Fruit fly (Drosophila melanogaster) whole organism, embryonic: ENCODE measurements around the gene Psn.
A peak's percentile ranks its signal among the peaks of the same experiment; 100 is the strongest.

ENCODE experiments used
- Abd-B ChIP-seq: fragments of 200-800 bp; sonication (Bioruptor generic); optimal IDR thresholded peaks from 2 replicates; lab custom pipeline; 2018; ENCODE audit warnings: missing biosample characterization, mild to moderate bottlenecking, missing genetic modification characterization, moderate library complexity
- Adf1 ChIP-seq: fragments of 200-800 bp; sonication (Bioruptor generic); IDR thresholded peaks from 2 replicates; pipeline ENCODE4 v1.3.6; 2022; ENCODE audit warnings: missing biosample characterization, missing genetic modification characterization
- B-H2 ChIP-seq: fragments of 200-800 bp; sonication (Bioruptor generic); optimal IDR thresholded peaks from 2 replicates; lab custom pipeline; 2018; ENCODE audit warnings: missing biosample characterization, mild to moderate bottlenecking, missing genetic modification characterization
- Bgb ChIP-seq: fragments of 200-800 bp; sonication (Bioruptor generic); IDR thresholded peaks from 2 replicates; pipeline ENCODE4 v1.3.6; 2022; ENCODE audit warnings: missing biosample characterization, missing genetic modification characterization; ENCODE audit not compliant: partially characterized antibody
- CG11247 ChIP-seq: fragments of 200-800 bp; sonication (Bioruptor generic); IDR thresholded peaks from 2 replicates; pipeline ENCODE4 v1.3.6; 2022; ENCODE audit warnings: missing biosample characterization, missing genetic modification characterization
- CG11504 ChIP-seq: fragments of 200-800 bp; sonication (Bioruptor generic); optimal IDR thresholded peaks from 3 replicates; lab custom pipeline; 2019; ENCODE audit warnings: missing biosample characterization, mild to moderate bottlenecking, missing genetic modification characterization, moderate library complexity
- CG12104 ChIP-seq: fragments of 200-800 bp; sonication (Bioruptor generic); optimal IDR thresholded peaks from 3 replicates; lab custom pipeline; 2016; ENCODE audit warnings: missing biosample characterization, missing genetic modification characterization
- CG13287 ChIP-seq: fragments of 200-800 bp; sonication (Bioruptor generic); IDR thresholded peaks from 2 replicates; pipeline ENCODE4 v1.3.6; 2022; ENCODE audit warnings: missing biosample characterization, missing genetic modification characterization; ENCODE audit not compliant: partially characterized antibody
- CG14860 ChIP-seq: fragments of 200-800 bp; sonication (Bioruptor generic); IDR thresholded peaks from 3 replicates; pipeline ENCODE4 v1.3.6; 2022; ENCODE audit warnings: missing biosample characterization, missing genetic modification characterization; ENCODE audit not compliant: partially characterized antibody
- CG32767 ChIP-seq: fragments of 200-800 bp; sonication (Bioruptor generic); IDR thresholded peaks from 2 replicates; pipeline ENCODE4 v1.3.6; 2022; ENCODE audit warnings: missing biosample characterization, missing genetic modification characterization
- CG33213 ChIP-seq: fragments of 200-800 bp; sonication (Bioruptor generic); optimal IDR thresholded peaks from 3 replicates; lab custom pipeline; 2016; ENCODE audit warnings: missing biosample characterization, missing genetic modification characterization
- CG3847 ChIP-seq: fragments of 200-800 bp; sonication (Bioruptor generic); IDR thresholded peaks from 2 replicates; pipeline ENCODE4 v1.3.6; 2022; ENCODE audit warnings: missing biosample characterization, missing genetic modification characterization
- CG4360 ChIP-seq: fragments of 200-800 bp; sonication (Bioruptor generic); IDR thresholded peaks from 2 replicates; pipeline ENCODE4 v1.3.6; 2022; ENCODE audit warnings: missing biosample characterization, missing genetic modification characterization
- CG43689 ChIP-seq: fragments of 200-800 bp; sonication (Bioruptor generic); IDR thresholded peaks from 2 replicates; pipeline ENCODE4 v1.3.6; 2022; ENCODE audit warnings: missing biosample characterization, missing genetic modification characterization
- CG4424 ChIP-seq: fragments of 200-800 bp; sonication (Bioruptor generic); optimal IDR thresholded peaks from 3 replicates; lab custom pipeline; 2016; ENCODE audit warnings: missing biosample characterization, missing genetic modification characterization
- CG6654 ChIP-seq: fragments of 200-800 bp; sonication (Bioruptor generic); optimal IDR thresholded peaks from 2 replicates; lab custom pipeline; 2017; ENCODE audit warnings: missing biosample characterization, mild to moderate bottlenecking, missing genetic modification characterization
- CG6791 ChIP-seq: fragments of 200-800 bp; sonication (Bioruptor generic); IDR thresholded peaks from 3 replicates; pipeline ENCODE4 v1.3.6; 2022; ENCODE audit warnings: missing biosample characterization, missing genetic modification characterization; ENCODE audit not compliant: partially characterized antibody
- Doc2 ChIP-seq: fragments of 200-800 bp; sonication (Bioruptor generic); IDR thresholded peaks from 2 replicates; pipeline ENCODE4 v1.3.6; 2022; ENCODE audit warnings: missing biosample characterization, missing genetic modification characterization
- Fer2 ChIP-seq: fragments of 200-800 bp; sonication (Bioruptor generic); optimal IDR thresholded peaks from 2 replicates; lab custom pipeline; 2018; ENCODE audit warnings: missing biosample characterization, mild to moderate bottlenecking, missing genetic modification characterization, moderate library complexity
- Lim3 ChIP-seq: fragments of 200-800 bp; sonication (Bioruptor generic); IDR thresholded peaks from 2 replicates; pipeline ENCODE4 v1.3.6; 2022; ENCODE audit warnings: missing biosample characterization, missing genetic modification characterization
- Sox100B ChIP-seq: fragments of 200-800 bp; sonication (Bioruptor generic); optimal IDR thresholded peaks from 3 replicates; lab custom pipeline; 2018; ENCODE audit warnings: missing biosample characterization, mild to moderate bottlenecking, missing genetic modification characterization
- Stat92E ChIP-seq, 3 experiments: fragments of >200 bp in 2 of 3; fragments of 200-800 bp in 1 of 3; sonication (Bioruptor generic) in 1 of 3; optimal IDR thresholded peaks; 2 replicates each; lab custom pipeline; 2017 to 2019; ENCODE audit warnings: missing biosample characterization in 3 of 3, missing genetic modification characterization in 3 of 3, mild to moderate bottlenecking in 1 of 3, moderate library complexity in 1 of 3
- Trl ChIP-seq, 3 experiments: fragments of >200 bp in 2 of 3; fragments of 200-800 bp in 1 of 3; sonication (Bioruptor generic) in 1 of 3; optimal IDR thresholded peaks; 2 replicates in 1 of 3; 3 replicates in 2 of 3; lab custom pipeline; 2016 to 2017; ENCODE audit warnings: missing biosample characterization in 1 of 3, missing genetic modification characterization in 1 of 3
- ash1 ChIP-seq: fragments of 200-800 bp; sonication (Bioruptor generic); optimal IDR thresholded peaks from 2 replicates; lab custom pipeline; 2018; ENCODE audit warnings: missing biosample characterization, mild to moderate bottlenecking, missing genetic modification characterization
- cad ChIP-seq: fragments of >200 bp; optimal IDR thresholded peaks from 2 replicates; lab custom pipeline; 2017; ENCODE audit warnings: missing biosample characterization, missing genetic modification characterization
- cas ChIP-seq: fragments of 200-800 bp; sonication (Bioruptor generic); IDR thresholded peaks from 2 replicates; pipeline ENCODE4 v1.3.6; 2022; ENCODE audit warnings: missing biosample characterization, missing genetic modification characterization
- cwo ChIP-seq: fragments of 200-800 bp; sonication (Bioruptor generic); optimal IDR thresholded peaks from 3 replicates; lab custom pipeline; 2017; ENCODE audit warnings: missing biosample characterization, missing genetic modification characterization, mild to moderate bottlenecking, moderate library complexity, missing genetic modification reagents
- ewg ChIP-seq: fragments of 200-800 bp; sonication (Bioruptor generic); optimal IDR thresholded peaks from 3 replicates; lab custom pipeline; 2017; ENCODE audit warnings: mild to moderate bottlenecking, missing biosample characterization, missing genetic modification reagents, missing genetic modification characterization
- grn ChIP-seq: fragments of 200-800 bp; sonication (Bioruptor generic); optimal IDR thresholded peaks from 3 replicates; lab custom pipeline; 2017; ENCODE audit warnings: missing biosample characterization, missing genetic modification characterization
- hb ChIP-seq: fragments of 200-800 bp; sonication (Bioruptor generic); IDR thresholded peaks from 3 replicates; pipeline ENCODE4 v1.3.6; 2022; ENCODE audit warnings: missing biosample characterization, missing genetic modification characterization; ENCODE audit not compliant: partially characterized antibody
- lola ChIP-seq, 3 experiments: fragments of >200 bp in 2 of 3; fragments of 200-800 bp in 1 of 3; sonication (Bioruptor generic) in 1 of 3; optimal IDR thresholded peaks; 2 replicates each; lab custom pipeline; 2017 to 2019; ENCODE audit warnings: missing biosample characterization in 3 of 3, missing genetic modification characterization in 3 of 3, mild to moderate bottlenecking in 1 of 3, moderate library complexity in 1 of 3
- nerfin-1 ChIP-seq: fragments of 200-800 bp; sonication (Bioruptor generic); optimal IDR thresholded peaks from 3 replicates; lab custom pipeline; 2019; ENCODE audit warnings: missing biosample characterization, mild to moderate bottlenecking, missing genetic modification characterization, moderate library complexity
- nerfin-2 ChIP-seq: fragments of 200-800 bp; sonication (Bioruptor generic); IDR thresholded peaks from 2 replicates; pipeline ENCODE4 v1.3.6; 2022; ENCODE audit warnings: missing biosample characterization, missing genetic modification characterization; ENCODE audit not compliant: partially characterized antibody
- nom ChIP-seq: fragments of 200-800 bp; sonication (Bioruptor generic); optimal IDR thresholded peaks from 2 replicates; lab custom pipeline; 2017; ENCODE audit warnings: missing biosample characterization, missing genetic modification characterization, mild to moderate bottlenecking, moderate library complexity, missing genetic modification reagents
- pros ChIP-seq: fragments of 200-800 bp; sonication (Bioruptor generic); optimal IDR thresholded peaks from 3 replicates; lab custom pipeline; 2019; ENCODE audit warnings: missing biosample characterization, mild to moderate bottlenecking, missing genetic modification characterization, moderate library complexity
- scrt ChIP-seq: fragments of 200-800 bp; sonication (Bioruptor generic); optimal IDR thresholded peaks from 2 replicates; lab custom pipeline; 2018; ENCODE audit warnings: missing biosample characterization, mild to moderate bottlenecking, missing genetic modification characterization, moderate library complexity
- sd ChIP-seq: fragments of 200-800 bp; sonication (Bioruptor generic); optimal IDR thresholded peaks from 3 replicates; lab custom pipeline; 2018; ENCODE audit warnings: missing biosample characterization, mild to moderate bottlenecking, missing genetic modification characterization, moderate library complexity
- sens ChIP-seq: fragments of 200-800 bp; sonication (Bioruptor generic); peaks from one replicate; lab custom pipeline; 2016; ENCODE audit warnings: missing biosample characterization, missing genetic modification characterization
- seq ChIP-seq: fragments of 200-800 bp; sonication (Bioruptor generic); IDR thresholded peaks from 2 replicates; pipeline ENCODE4 v1.3.6; 2022; ENCODE audit warnings: missing biosample characterization, missing genetic modification characterization
- slbo ChIP-seq: fragments of 200-800 bp; sonication (Bioruptor generic); IDR thresholded peaks from 2 replicates; pipeline ENCODE4 v1.3.6; 2022; ENCODE audit warnings: missing biosample characterization, missing genetic modification characterization
- tap ChIP-seq: fragments of 200-800 bp; optimal IDR thresholded peaks from 3 replicates; lab custom pipeline; 2019; ENCODE audit warnings: missing biosample characterization, mild to moderate bottlenecking, missing genetic modification characterization, moderate library complexity
- trem ChIP-seq: fragments of 200-800 bp; optimal IDR thresholded peaks from 3 replicates; lab custom pipeline; 2019; ENCODE audit warnings: missing biosample characterization, mild to moderate bottlenecking, missing genetic modification characterization, moderate library complexity
- ttk ChIP-seq: fragments of 200-800 bp; sonication (Bioruptor generic); IDR thresholded peaks from 2 replicates; pipeline ENCODE4 v2.1.2; 2022; ENCODE audit warnings: missing biosample characterization, missing genetic modification characterization
- vnd ChIP-seq: fragments of 200-800 bp; sonication (Bioruptor generic); IDR thresholded peaks from 3 replicates; pipeline ENCODE4 v1.3.6; 2022; ENCODE audit warnings: missing biosample characterization, missing genetic modification characterization; ENCODE audit not compliant: partially characterized antibody

Psn gene

DNA sequence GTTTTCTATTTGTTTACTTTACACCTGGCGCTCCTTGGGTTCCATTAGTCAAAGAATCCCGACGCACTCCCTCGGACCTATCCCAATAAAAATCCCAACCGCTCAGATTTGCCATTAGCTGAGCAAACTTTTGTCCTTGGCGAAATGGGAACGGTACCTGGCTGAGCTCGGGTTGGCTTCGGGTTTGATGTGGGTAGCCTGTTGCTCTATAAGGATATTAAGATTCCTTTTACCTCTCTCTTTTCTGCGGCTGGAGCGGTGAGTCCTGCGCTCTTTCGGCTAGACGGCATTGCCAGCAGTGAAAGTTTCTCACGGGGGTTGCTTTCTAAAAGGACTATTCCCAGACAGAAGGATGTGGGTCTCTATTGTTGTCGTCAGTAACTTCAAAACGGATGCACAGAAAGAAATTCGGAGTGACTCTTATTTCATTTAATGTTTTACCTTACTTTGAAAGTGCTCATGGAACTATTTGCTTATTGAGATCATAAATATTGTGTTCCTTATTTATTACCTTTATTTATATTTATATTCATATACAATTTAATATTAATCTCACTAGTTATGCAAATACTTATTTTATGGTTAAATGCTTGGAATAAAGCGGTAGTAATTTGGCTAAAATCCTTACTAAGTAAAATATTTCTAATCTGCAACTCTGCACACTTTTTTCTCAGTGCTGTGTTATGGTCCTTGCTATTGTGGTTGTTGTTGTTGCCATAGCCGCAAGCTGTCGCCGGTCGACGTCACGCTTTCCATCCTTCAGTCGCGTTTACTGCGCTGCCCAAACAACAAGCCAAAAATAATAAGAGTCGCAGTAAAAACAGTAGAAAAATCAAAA, 9.6 kb downstream of the Psn start, which contains the start of gene CG5910 (continued):
- peak; percentile 80 for TF ChIP-seq CG3847 (GFP tag; lab: Robert Waterston, UW)
- TF ChIP-seq cas (GFP tag; lab: Robert Waterston, UW) = no peak
- 0 out of 2 replicates have a peak, but pooled peaks have one; percentile 44 for TF ChIP-seq Adf1 (GFP tag; lab: Robert Waterston, UW)
- peak; percentile 76 for TF ChIP-seq CG4360 (GFP tag; lab: Robert Waterston, UW)
- peak; percentile 94 for TF ChIP-seq CG11504 (tag; lab: Kevin White, UChicago)
- peak; percentile 85 for TF ChIP-seq tap (tag; lab: Kevin White, UChicago)
- TF ChIP-seq B-H2 = peak; percentile 78
- peak; percentile 83 for TF ChIP-seq slbo

- TF ChIP-seq CG4360 (GFP tag; lab: Robert Waterston, UW) (0 out of 2 replicates have a peak, but pooled peaks have one; percentile 26), nom (peak; percentile 16), vnd (GFP tag; lab: Robert Waterston, UW) (no peak), scrt (GFP tag; lab: Kevin White, UChicago) (peak; percentile 47), Stat92E (GFP tag; optimal IDR thresholded peaks at IDR 0.05; lab: Kevin White, UChicago) (no peak), CG43689 (GFP tag; lab: Robert Waterston, UW) (no peak), CG4424 (no peak), cwo (GFP tag; lab: Kevin White, UChicago) (no peak), CG6791 (peak; percentile 24; the same call in 1 of the 3 replicates), ttk (GFP tag; lab: Robert Waterston, UW) (no peak), Bgb (GFP tag; lab: Robert Waterston, UW) (no peak), hb (GFP tag; lab: Robert Waterston, UW) (no peak), sd (peak; percentile 12), CG13287 (GFP tag; lab: Robert Waterston, UW) (peak; percentile 7; the same call in 1 of the 2 replicates), Trl (optimal IDR thresholded peaks at IDR 0.05; lab: Kevin White, UChicago) (peak; percentile 72 to 78), Trl (GFP tag; optimal IDR thresholded peaks at IDR 0.05; lab: Kevin White, UChicago) (no peak), nerfin-2 (GFP tag; lab: Robert Waterston, UW) (peak; percentile 52; the same call in 1 of the 2 replicates), trem (tag; lab: Kevin White, UChicago) (no peak), Sox100B (GFP tag; lab: Kevin White, UChicago) (no peak), Abd-B (GFP tag; lab: Kevin White, UChicago) (no peak), Fer2 (tag; lab: Kevin White, UChicago) (no peak), Lim3 (GFP tag; lab: Robert Waterston, UW) (no peak), ash1 (no peak), CG12104 (GFP tag; lab: Kevin White, UChicago) (no peak), sens (no peak), nerfin-1 (tag; lab: Kevin White, UChicago) (peak; percentile 1), CG11247 (GFP tag; lab: Robert Waterston, UW) (no peak), ewg (GFP tag; lab: Kevin White, UChicago) (peak; percentile 86), CG6654 (GFP tag; lab: Kevin White, UChicago) (peak; percentile 99), grn (no peak), seq (GFP tag; lab: Robert Waterston, UW) (peak; percentile 64; the same call in 1 of the 2 replicates), lola (GFP tag; optimal IDR thresholded peaks at IDR 0.05; lab: Kevin White, UChicago) (no peak), CG33213 (GFP tag; lab: Kevin White, UChicago) (no peak), CG32767 (GFP tag; lab: Robert Waterston, UW) (no peak), cad (GFP tag; lab: Kevin White, UChicago) (peak; percentile 76), CG14860 (GFP tag; lab: Robert Waterston, UW) (no peak), pros (GFP tag; lab: Kevin White, UChicago) (peak; percentile 99), Doc2 (GFP tag; lab: Robert Waterston, UW) (no peak)
Measured at dm6 chr3L:20442674-20443313, 10.5 kb downstream of the Psn start.
